Worm (Caenorhabditis elegans): ENCODE measurements around the gene srg-53.
"Not testable (repeated sequence)": the region's sequence is repeated elsewhere in the genome, so short reads cannot be mapped to it uniquely, and the experiment has no call there.

Gene srg-53

DNA sequence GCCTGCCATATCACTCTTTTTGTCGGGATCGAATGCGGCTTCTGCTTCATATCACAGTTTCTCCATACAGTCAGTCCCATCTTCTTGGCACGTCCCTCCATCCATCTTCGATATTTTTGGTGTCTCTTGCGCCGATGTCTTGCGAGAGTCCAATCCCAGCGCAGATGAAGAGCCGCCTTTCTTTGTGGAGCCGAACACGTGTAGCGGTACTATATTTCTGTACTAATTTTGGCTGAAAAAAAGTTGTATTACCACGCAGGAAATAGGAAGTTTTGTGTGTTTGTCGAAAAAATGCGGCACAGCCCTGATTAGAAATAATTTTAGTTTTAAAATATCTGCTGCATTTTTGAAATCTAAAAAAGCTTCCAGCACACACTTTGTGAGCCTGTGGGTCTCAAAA, 36.2 kb upstream of the srg-53 start, which contains the start of gene K09C6.8:
Gene K09C6.8 (minus strand): TSS at position 101 of the 400 bp plus-strand sequence.
- not testable (repeated sequence) for TF ChIP-seq madf-3 (GFP tag; IDR thresholded peaks at IDR 0.05); ztf-18 (tag; optimal IDR thresholded peaks at IDR 0.05); lsl-1 (GFP tag; optimal IDR thresholded peaks at IDR 0.05)

DNA sequence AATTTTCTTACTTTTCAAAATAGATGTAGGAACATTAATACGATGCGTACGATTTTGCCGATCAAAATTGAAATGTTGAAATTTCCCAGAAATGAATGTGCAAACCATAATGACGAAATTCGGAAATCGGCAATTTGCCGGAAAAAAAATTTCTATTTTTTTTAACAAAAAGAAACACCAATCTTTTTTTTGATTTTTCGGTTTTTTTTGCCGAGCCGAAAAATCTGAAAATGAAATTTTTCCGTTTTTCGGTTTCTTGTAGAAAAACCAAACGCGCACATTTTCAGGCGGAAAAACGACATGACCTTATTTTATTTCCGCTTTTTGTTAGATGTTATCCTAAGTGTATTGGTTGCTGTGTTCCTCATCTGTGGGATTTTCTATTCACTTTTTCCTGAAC, 31.8 kb upstream of the srg-53 start, which contains the start of gene srbc-13:
Gene srbc-13 (plus strand): TSS at position 301 of the 400 bp plus-strand sequence.
- TF ChIP-seq Y95B8A.8 (GFP tag; IDR thresholded peaks at IDR 0.05) (no peak), snpc-4 (GFP tag; optimal IDR thresholded peaks at IDR 0.05) (no peak), snpc-4 (tag; optimal IDR thresholded peaks at IDR 0.05) (no peak), unc-130 (GFP tag; optimal IDR thresholded peaks at IDR 0.05) (no peak)

- TF ChIP-seq lin-40 (tag; optimal IDR thresholded peaks at IDR 0.05) = no peak
- TF ChIP-seq lin-26 (GFP tag; IDR thresholded peaks at IDR 0.05) = no peak
These were observed 30.2 kb upstream of the srg-53 start for ce11 chrV:849042-849441.

ce11 chrV:849512-849911, 29.8 kb upstream of the srg-53 start, which contains the start of gene srbc-12:
Gene srbc-12, plus strand, starts transcription at chrV:849812.
- TF ChIP-seq nhr-80 (tag; optimal IDR thresholded peaks at IDR 0.05) (no peak), nhr-120 (GFP tag; IDR thresholded peaks at IDR 0.05) (no peak), lsy-27 (tag; optimal IDR thresholded peaks at IDR 0.05; ENCODE audit: borderline replicate concordance, insufficient read depth) (no peak), ztf-26 (tag; optimal IDR thresholded peaks at IDR 0.05) (no peak), aptf-3 (GFP tag; IDR thresholded peaks at IDR 0.05) (no peak), rpc-1 (optimal IDR thresholded peaks at IDR 0.05) (no peak), rpc-1 (tag; optimal IDR thresholded peaks at IDR 0.05) (no peak), efl-1 (GFP tag; optimal IDR thresholded peaks at IDR 0.05) (no peak), attf-6 (GFP tag; IDR thresholded peaks at IDR 0.05) (no peak), ztf-3 (GFP tag; optimal IDR thresholded peaks at IDR 0.05) (no peak)

DNA sequence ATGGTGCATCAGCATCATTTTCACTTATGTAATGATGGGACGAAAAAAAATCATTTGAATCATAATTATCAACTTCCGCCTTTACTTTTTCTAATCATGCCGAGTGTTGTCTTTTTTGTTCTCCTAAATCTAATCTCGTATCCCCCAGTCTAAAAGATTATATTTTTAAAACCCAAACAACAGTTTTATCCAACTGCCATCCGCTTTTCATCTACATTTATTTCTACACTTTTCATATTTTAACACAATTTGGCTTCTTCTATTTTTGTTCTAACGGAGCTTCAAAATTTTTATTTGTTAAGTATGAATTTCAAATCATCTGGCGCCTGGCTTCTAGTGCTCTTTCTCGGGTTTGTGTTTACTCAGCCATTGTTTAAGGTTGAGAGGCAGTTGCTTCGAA, 27.1 kb upstream of the srg-53 start, which contains the start of gene K09C6.3:
Gene K09C6.3 (plus strand): TSS at position 301 of the 400 bp plus-strand sequence.
- no peak for TF ChIP-seq zfh-2 (GFP tag; conservative IDR thresholded peaks at IDR 0.05)
- no peak for TF ChIP-seq attf-5 (GFP tag; optimal IDR thresholded peaks at IDR 0.05)
- TF ChIP-seq ztf-22 (GFP tag; optimal IDR thresholded peaks at IDR 0.05) = no peak
- no peak for TF ChIP-seq sdz-38 (tag; optimal IDR thresholded peaks at IDR 0.05)
- TF ChIP-seq madf-10 (tag; optimal IDR thresholded peaks at IDR 0.05) = no peak
- no peak for TF ChIP-seq snpc-3.4 (tag; optimal IDR thresholded peaks at IDR 0.05)
- TF ChIP-seq hrde-1 (tag; optimal IDR thresholded peaks at IDR 0.05; ENCODE audit: borderline replicate concordance) = no peak
- TF ChIP-seq ets-4 (GFP tag; optimal IDR thresholded peaks at IDR 0.05) = no peak
- TF ChIP-seq ztf-18 (tag; optimal IDR thresholded peaks at IDR 0.05) = no peak
- TF ChIP-seq let-526 (GFP tag; IDR thresholded peaks at IDR 0.05) = no peak
- TF ChIP-seq nhr-120 (GFP tag; IDR thresholded peaks at IDR 0.05) = no peak
- no peak for TF ChIP-seq ceh-40 (GFP tag; IDR thresholded peaks at IDR 0.05)
- TF ChIP-seq attf-3 (GFP tag; conservative IDR thresholded peaks at IDR 0.05) = no peak
- TF ChIP-seq ztf-25 (GFP tag; IDR thresholded peaks at IDR 0.05) = no peak

- TF ChIP-seq hlh-26 (GFP tag; conservative IDR thresholded peaks at IDR 0.05) (no peak), ztf-28 (GFP tag; IDR thresholded peaks at IDR 0.05) (no peak), ets-4 (GFP tag; optimal IDR thresholded peaks at IDR 0.05) (no peak), lin-54 (GFP tag; optimal IDR thresholded peaks at IDR 0.05) (no peak), ztf-18 (tag; optimal IDR thresholded peaks at IDR 0.05) (no peak), lin-26 (GFP tag; IDR thresholded peaks at IDR 0.05) (no peak), F39B2.1 (GFP tag; IDR thresholded peaks at IDR 0.05) (no peak), D2030.7 (GFP tag; IDR thresholded peaks at IDR 0.05) (no peak), F57C9.4 (tag; optimal IDR thresholded peaks at IDR 0.05) (no peak), K11D2.4 (GFP tag; IDR thresholded peaks at IDR 0.05) (no peak), zfh-2 (GFP tag; conservative IDR thresholded peaks at IDR 0.05) (no peak), tlf-1 (GFP tag; optimal IDR thresholded peaks at IDR 0.05) (no peak), ztf-26 (tag; optimal IDR thresholded peaks at IDR 0.05) (no peak), pbrm-1 (GFP tag; IDR thresholded peaks at IDR 0.05) (no peak), ceh-58 (GFP tag; IDR thresholded peaks at IDR 0.05) (no peak), tbx-9 (tag; optimal IDR thresholded peaks at IDR 0.05; ENCODE audit: borderline replicate concordance) (no peak)
These were observed 24.3 kb upstream of the srg-53 start, which contains the start of gene K09C6.9 for ce11 chrV:854966-855365. Gene K09C6.9, minus strand, starts transcription at chrV:855066.
